Worm (Caenorhabditis elegans) whole organism, L4 larva: ENCODE results near the gene asp-12.

ENCODE experiments used
- R02D3.7 ChIP-seq: fragments of 150-350 bp; sonication (generic microtip); optimal IDR thresholded peaks from 3 replicates; lab custom pipeline; 2014; ENCODE audit warnings: missing biosample characterization, missing genetic modification characterization
- lin-15B ChIP-seq: fragments of 150-350 bp; sonication (generic microtip); optimal IDR thresholded peaks from 3 replicates; lab custom pipeline; 2014; ENCODE audit warnings: missing biosample characterization, missing genetic modification characterization
- nhr-25 ChIP-seq: sonication (generic microtip); optimal IDR thresholded peaks from 2 replicates; lab custom pipeline; 2017; ENCODE audit warnings: missing genetic modification characterization, mild to moderate bottlenecking, missing compliant biosample characterization, antibody characterized with exemption, moderate library complexity, borderline replicate concordance; ENCODE audit not compliant: insufficient read depth

DNA sequence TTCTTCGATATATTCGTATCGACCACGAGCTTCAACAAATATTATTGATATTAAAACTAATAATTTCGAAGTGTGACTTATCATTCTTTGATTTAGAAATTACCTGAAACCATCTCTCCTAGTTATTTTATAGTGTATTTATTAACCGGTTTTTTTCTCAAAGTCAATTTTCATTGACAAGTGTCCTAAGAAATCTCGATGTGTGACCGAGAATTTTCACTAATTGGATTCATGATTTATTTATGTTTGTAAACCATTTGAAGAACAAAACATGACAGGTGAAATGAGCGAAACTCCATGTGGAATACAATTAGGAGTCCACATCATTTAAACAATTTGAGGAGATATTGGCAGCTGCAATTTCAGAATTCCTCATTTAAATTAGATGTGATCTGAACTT is 5.5 kb upstream of the asp-12 start, which contains the start of gene C16D9.8:
- TF ChIP-seq nhr-25 (no peak), lin-15B (tag; lab: Kevin White, UChicago) (no peak), R02D3.7 (no peak)
